Worm (Caenorhabditis elegans) whole organism, L4 larva: ENCODE results near the gene Y54H5A.2.
A peak's percentile ranks its signal among the peaks of the same experiment; 100 is the strongest.

Source experiments
- D1046.2 ChIP-seq: fragments of 200-800 bp; sonication (Bioruptor generic); IDR thresholded peaks from 2 replicates; pipeline ENCODE4 v1.3.6; 2022; ENCODE audit warnings: missing genetic modification characterization, missing compliant biosample characterization
- F10B5.3 ChIP-seq: sonication (generic microtip); optimal IDR thresholded peaks from 2 replicates; lab custom pipeline; 2016; ENCODE audit warnings: mild to moderate bottlenecking, missing genetic modification characterization, missing compliant biosample characterization
- F26F4.8 ChIP-seq: fragments of 200-800 bp; sonication (Bioruptor generic); conservative IDR thresholded peaks from 2 replicates; pipeline ENCODE4 v1.3.6; 2022; ENCODE audit warnings: missing genetic modification characterization, missing compliant biosample characterization
- aha-1 ChIP-seq: fragments of 150-350 bp; peaks from one replicate; lab custom pipeline; 2014; ENCODE audit warnings: missing biosample characterization, missing genetic modification characterization
- ama-1 ChIP-seq: fragments of 150-350 bp; optimal IDR thresholded peaks from 2 replicates; lab custom pipeline; 2014; ENCODE audit warnings: inconsistent platforms, mixed read lengths
- arid-1 ChIP-seq: fragments of 200-800 bp; sonication (Bioruptor generic); conservative IDR thresholded peaks from 2 replicates; pipeline ENCODE4 v1.3.6; 2022; ENCODE audit warnings: missing genetic modification reagents, missing genetic modification characterization, missing compliant biosample characterization
- attf-4 ChIP-seq: sonication (generic microtip); optimal IDR thresholded peaks from 3 replicates; lab custom pipeline; 2017; ENCODE audit warnings: missing biosample characterization, missing genetic modification characterization
- ceh-44 ChIP-seq: fragments of 200-800 bp; sonication (Bioruptor generic); IDR thresholded peaks from 2 replicates; pipeline ENCODE4 v1.3.6; 2022; ENCODE audit warnings: missing genetic modification reagents, missing genetic modification characterization, missing compliant biosample characterization
- ceh-82 ChIP-seq: sonication (generic microtip); optimal IDR thresholded peaks from 2 replicates; lab custom pipeline; 2017; ENCODE audit warnings: missing biosample characterization, missing genetic modification characterization
- ces-1 ChIP-seq: fragments of 150-350 bp; sonication (generic microtip); optimal IDR thresholded peaks from 4 replicates; lab custom pipeline; 2014; ENCODE audit warnings: missing biosample characterization, missing genetic modification reagents, missing genetic modification characterization
- daf-16 ChIP-seq, 3 experiments: sonication (generic microtip); optimal IDR thresholded peaks; 2 replicates each; lab custom pipeline; 2016 to 2017; ENCODE audit warnings: missing genetic modification characterization in 3 of 3, missing genetic modification reagents in 3 of 3, mild to moderate bottlenecking in 2 of 3, missing compliant biosample characterization in 2 of 3, missing biosample characterization in 1 of 3, moderate library complexity in 1 of 3
- daf-19 ChIP-seq: fragments of 200-800 bp; sonication (Bioruptor generic); conservative IDR thresholded peaks from 2 replicates; pipeline ENCODE4 v1.3.6; 2022; ENCODE audit warnings: missing genetic modification characterization, missing compliant biosample characterization
- dmd-8 ChIP-seq: fragments of 200-800 bp; sonication (Bioruptor generic); IDR thresholded peaks from 2 replicates; pipeline ENCODE4 v1.3.6; 2022; ENCODE audit warnings: missing genetic modification characterization, missing compliant biosample characterization
- dpl-1 ChIP-seq: fragments of 150-350 bp; optimal IDR thresholded peaks from 2 replicates; lab custom pipeline; 2014; ENCODE audit warnings: missing biosample characterization, missing genetic modification reagents, missing genetic modification characterization
- duxl-1 ChIP-seq: sonication (generic microtip); optimal IDR thresholded peaks from 2 replicates; lab custom pipeline; 2016; ENCODE audit warnings: mild to moderate bottlenecking, missing genetic modification characterization, moderate library complexity, missing compliant biosample characterization; ENCODE audit not compliant: poor library complexity
- fkh-10 ChIP-seq: fragments of 150-350 bp; optimal IDR thresholded peaks from 2 replicates; lab custom pipeline; 2014; ENCODE audit warnings: missing biosample characterization, missing genetic modification reagents, missing genetic modification characterization
- fos-1 ChIP-seq: fragments of 150-350 bp; optimal IDR thresholded peaks from 2 replicates; lab custom pipeline; 2014; ENCODE audit warnings: missing biosample characterization, missing genetic modification characterization
- hif-1 ChIP-seq, 2 experiments: sonication (generic microtip); optimal IDR thresholded peaks; 2 replicates each; lab custom pipeline; 2016 to 2017; ENCODE audit warnings: missing compliant biosample characterization in 2 of 2, missing genetic modification characterization in 2 of 2, missing genetic modification reagents in 2 of 2, missing genotype in 2 of 2, mild to moderate bottlenecking in 1 of 2
- hlh-11 ChIP-seq: fragments of 200-800 bp; sonication (Bioruptor generic); optimal IDR thresholded peaks from 2 replicates; lab custom pipeline; 2018; ENCODE audit warnings: mild to moderate bottlenecking, missing genetic modification characterization, missing compliant biosample characterization
- hmg-1.1 ChIP-seq: fragments of 200-800 bp; sonication (Bioruptor generic); IDR thresholded peaks from 2 replicates; pipeline ENCODE4 v1.3.6; 2022; ENCODE audit warnings: missing genetic modification reagents, missing genetic modification characterization, missing compliant biosample characterization
- lim-7 ChIP-seq: fragments of 200-800 bp; sonication (Bioruptor generic); IDR thresholded peaks from 2 replicates; pipeline ENCODE4 v1.3.6; 2022; ENCODE audit warnings: missing genetic modification characterization, missing compliant biosample characterization
- lin-38 ChIP-seq: fragments of 200-800 bp; sonication (Bioruptor generic); IDR thresholded peaks from 2 replicates; pipeline ENCODE4 v1.3.6; 2022; ENCODE audit warnings: missing genetic modification reagents, missing genetic modification characterization, missing compliant biosample characterization
- lsy-2 ChIP-seq, 2 experiments: fragments of 150-350 bp in 1 of 2; sonication (generic microtip) in 1 of 2; optimal IDR thresholded peaks; 2 replicates each; lab custom pipeline; 2014 to 2017; ENCODE audit warnings: missing biosample characterization in 2 of 2, missing genetic modification characterization in 2 of 2
- mep-1 ChIP-seq: fragments of 150-350 bp; sonication (generic microtip); optimal IDR thresholded peaks from 3 replicates; lab custom pipeline; 2014; ENCODE audit warnings: missing biosample characterization, missing genetic modification characterization
- mes-2 ChIP-seq: sonication (generic microtip); optimal IDR thresholded peaks from 2 replicates; lab custom pipeline; 2016; ENCODE audit warnings: missing genotype, mild to moderate bottlenecking, missing genetic modification characterization, missing compliant biosample characterization; ENCODE audit not compliant: poor library complexity, severe bottlenecking
- mxl-2 ChIP-seq: fragments of 200-800 bp; sonication (Bioruptor generic); conservative IDR thresholded peaks from 2 replicates; pipeline ENCODE4 v1.3.6; 2022; ENCODE audit warnings: missing genetic modification reagents, missing genetic modification characterization, missing compliant biosample characterization
- mxl-3 ChIP-seq: fragments of 200-800 bp; sonication (Bioruptor generic); optimal IDR thresholded peaks from 2 replicates; lab custom pipeline; 2018; ENCODE audit warnings: mild to moderate bottlenecking, missing genetic modification characterization, missing compliant biosample characterization
- nhr-11 ChIP-seq: fragments of 150-350 bp; optimal IDR thresholded peaks from 2 replicates; lab custom pipeline; 2014; ENCODE audit warnings: missing biosample characterization, missing genetic modification characterization
- nhr-28 ChIP-seq: fragments of 150-350 bp; optimal IDR thresholded peaks from 2 replicates; lab custom pipeline; 2014; ENCODE audit warnings: missing biosample characterization, missing genetic modification characterization
- nhr-42 ChIP-seq: fragments of 200-800 bp; sonication (Bioruptor generic); IDR thresholded peaks from 2 replicates; pipeline ENCODE4 v1.3.6; 2022; ENCODE audit warnings: missing genetic modification characterization, missing compliant biosample characterization
- nhr-48 ChIP-seq: sonication (generic microtip); optimal IDR thresholded peaks from 2 replicates; lab custom pipeline; 2016; ENCODE audit warnings: mild to moderate bottlenecking, missing genetic modification characterization, missing compliant biosample characterization
- nhr-6 ChIP-seq: fragments of 150-350 bp; optimal IDR thresholded peaks from 2 replicates; lab custom pipeline; 2014; ENCODE audit warnings: missing biosample characterization, missing genetic modification characterization
- nhr-77 ChIP-seq: fragments of 150-350 bp; optimal IDR thresholded peaks from 2 replicates; lab custom pipeline; 2014; ENCODE audit warnings: missing biosample characterization, missing genetic modification characterization
- pqm-1 ChIP-seq: sonication (generic microtip); optimal IDR thresholded peaks from 2 replicates; lab custom pipeline; 2017; ENCODE audit warnings: missing biosample characterization, missing genetic modification characterization
- sdz-12 ChIP-seq: fragments of 200-800 bp; sonication (Bioruptor generic); optimal IDR thresholded peaks from 2 replicates; lab custom pipeline; 2018; ENCODE audit warnings: mild to moderate bottlenecking, missing genetic modification characterization, missing compliant biosample characterization
- set-16 ChIP-seq: fragments of 200-800 bp; sonication (Bioruptor generic); IDR thresholded peaks from 2 replicates; pipeline ENCODE4 v1.3.6; 2022; ENCODE audit warnings: missing genetic modification reagents, missing genetic modification characterization, missing compliant biosample characterization
- snpc-1.2 ChIP-seq: fragments of 200-800 bp; sonication (Bioruptor generic); IDR thresholded peaks from 2 replicates; pipeline ENCODE4 v1.3.6; 2022; ENCODE audit warnings: missing genetic modification reagents, missing genetic modification characterization, missing compliant biosample characterization
- snpc-4 ChIP-seq: fragments of 150-350 bp; optimal IDR thresholded peaks from 2 replicates; lab custom pipeline; 2014; ENCODE audit warnings: missing biosample characterization, missing genetic modification characterization
- tag-97 ChIP-seq: fragments of 200-800 bp; sonication (Bioruptor generic); IDR thresholded peaks from 2 replicates; pipeline ENCODE4 v1.3.6; 2022; ENCODE audit warnings: missing genetic modification characterization, missing compliant biosample characterization
- unc-130 ChIP-seq: sonication (generic microtip); optimal IDR thresholded peaks from 2 replicates; lab custom pipeline; 2016; ENCODE audit warnings: missing genetic modification reagents, missing genetic modification characterization, missing compliant biosample characterization
- unc-39 ChIP-seq: sonication (generic microtip); optimal IDR thresholded peaks from 2 replicates; lab custom pipeline; 2017; ENCODE audit warnings: missing biosample characterization, missing genetic modification characterization
- unc-62 ChIP-seq, 3 experiments: fragments of 150-350 bp in 1 of 3; sonication (generic microtip); optimal IDR thresholded peaks in 2 of 3; peaks in 1 of 3; 1 replicate in 1 of 3; 2 replicates in 2 of 3; lab custom pipeline; 2014 to 2017; ENCODE audit warnings: missing biosample characterization in 3 of 3, missing genetic modification characterization in 3 of 3, missing genetic modification reagents in 3 of 3, missing genotype in 1 of 3
- vab-7 ChIP-seq: fragments of 200-800 bp; sonication (Bioruptor generic); IDR thresholded peaks from 2 replicates; pipeline ENCODE4 v1.3.6; 2022; ENCODE audit warnings: missing genetic modification reagents, missing genetic modification characterization, missing compliant biosample characterization
- zfp-2 ChIP-seq: sonication (generic microtip); optimal IDR thresholded peaks from 2 replicates; lab custom pipeline; 2016; ENCODE audit warnings: mild to moderate bottlenecking, missing genetic modification characterization, missing compliant biosample characterization

Gene Y54H5A.2

ce11 chrIII:5106893-5107471, 42.4 kb downstream of the Y54H5A.2 start, which contains the start of gene dpy-17:
TSS of gene dpy-17 (plus strand) at chrIII:5107330.
- TF ChIP-seq nhr-42 (GFP tag; lab: Robert Waterston, UW) (no peak), unc-39 (tag; lab: Kevin White, UChicago) (no peak), duxl-1 (no peak), attf-4 (tag; lab: Kevin White, UChicago) (no peak), dmd-8 (GFP tag; lab: Robert Waterston, UW) (no peak), pqm-1 (tag; lab: Kevin White, UChicago) (no peak), ceh-82 (no peak)
- TF ChIP-seq, all 104 proteins: peak for 0

- peak; percentile 87 for TF ChIP-seq set-16 (GFP tag; lab: Robert Waterston, UW)
- 0 out of 2 replicates have a peak, but pooled peaks have one; percentile 45 for TF ChIP-seq dmd-8 (GFP tag; lab: Robert Waterston, UW)
- no peak for TF ChIP-seq F10B5.3 (tag; lab: Kevin White, UChicago)
Observed at ce11 chrIII:5105485-5105884, 43.9 kb downstream of the Y54H5A.2 start.

- TF ChIP-seq daf-16 (GFP tag; optimal IDR thresholded peaks at IDR 0.05; lab: Kevin White, UChicago) (no peak), daf-16 (tag; optimal IDR thresholded peaks at IDR 0.05; lab: Kevin White, UChicago) (peak; percentile 4), mep-1 (peak; percentile 35), unc-62 (GFP tag; optimal IDR thresholded peaks at IDR 0.05 in 1 of 2; lab: Kevin White, UChicago) (peak in 1 of 2 experiments; percentile 60), unc-62 (tag; optimal IDR thresholded peaks at IDR 0.05; lab: Kevin White, UChicago) (no peak), nhr-11 (tag; lab: Kevin White, UChicago) (no peak), mxl-2 (GFP tag; lab: Robert Waterston, UW) (no peak), D1046.2 (GFP tag; lab: Robert Waterston, UW) (no peak), lsy-2 (tag; optimal IDR thresholded peaks at IDR 0.05; lab: Kevin White, UChicago) (peak in 1 of 2 experiments; percentile 63), nhr-28 (tag; lab: Kevin White, UChicago) (peak; percentile 18), dpl-1 (GFP tag; lab: Kevin White, UChicago) (peak; percentile 40), lin-38 (GFP tag; lab: Robert Waterston, UW) (peak; percentile 91), arid-1 (GFP tag; lab: Robert Waterston, UW) (no peak), hif-1 (tag; optimal IDR thresholded peaks at IDR 0.05; lab: Kevin White, UChicago) (peak in 1 of 2 experiments; percentile 4), nhr-77 (tag; lab: Kevin White, UChicago) (peak; percentile 21), daf-19 (no peak), hmg-1.1 (GFP tag; lab: Robert Waterston, UW) (no peak), mes-2 (tag; lab: Kevin White, UChicago) (peak; percentile 93), nhr-6 (tag; lab: Kevin White, UChicago) (no peak), aha-1 (peak; percentile 40), mxl-3 (GFP tag; lab: Kevin White, UChicago) (no peak), hlh-11 (peak; percentile 5), unc-130 (GFP tag; lab: Kevin White, UChicago) (peak; percentile 10)
Observed at ce11 chrIII:5102616-5103015, 46.8 kb downstream of the Y54H5A.2 start, which contains the start of gene F54D8.6. TSS of gene F54D8.6 (plus strand) at chrIII:5102985.

ce11 chrIII:5099500-5099899, 49.9 kb downstream of the Y54H5A.2 start:
- TF ChIP-seq unc-62 (GFP tag; optimal IDR thresholded peaks at IDR 0.05 in 1 of 2; lab: Kevin White, UChicago) (peak in 1 of 2 experiments; percentile 60), unc-62 (tag; optimal IDR thresholded peaks at IDR 0.05; lab: Kevin White, UChicago) (no peak), fkh-10 (no peak), snpc-4 (tag; lab: Kevin White, UChicago) (no peak), aha-1 (peak; percentile 5), snpc-1.2 (no peak), nhr-48 (tag; lab: Kevin White, UChicago) (peak; percentile 26), F10B5.3 (tag; lab: Kevin White, UChicago) (no peak), hif-1 (tag; optimal IDR thresholded peaks at IDR 0.05; lab: Kevin White, UChicago) (peak; percentile 17 to 57), ces-1 (GFP tag; lab: Kevin White, UChicago) (no peak), tag-97 (GFP tag; lab: Robert Waterston, UW) (no peak), ceh-44 (GFP tag; lab: Robert Waterston, UW) (no peak), ama-1 (lab: Kevin White, UChicago) (no peak), lim-7 (GFP tag; lab: Robert Waterston, UW) (no peak), pqm-1 (tag; lab: Kevin White, UChicago) (no peak), F26F4.8 (GFP tag; lab: Robert Waterston, UW) (no peak), nhr-11 (tag; lab: Kevin White, UChicago) (no peak), sdz-12 (GFP tag; lab: Kevin White, UChicago) (no peak), fos-1 (tag; lab: Kevin White, UChicago) (no peak), vab-7 (no peak), mxl-2 (GFP tag; lab: Robert Waterston, UW) (no peak), zfp-2 (no peak), nhr-28 (tag; lab: Kevin White, UChicago) (no peak), dpl-1 (GFP tag; lab: Kevin White, UChicago) (no peak)
